Fruit fly (Drosophila melanogaster): ENCODE measurements around the gene CG15155.
A peak's percentile ranks its signal among the peaks of the same experiment; 100 is the strongest.

CG15155 gene

dm6 chr2L:18149903-18150302 lies 4.7 kb upstream of the CG15155 start:
- no peak for TF ChIP-seq sage (GFP tag; optimal IDR thresholded peaks at IDR 0.05)
- TF ChIP-seq GATAd (GFP tag; optimal IDR thresholded peaks at IDR 0.05): no peak
- no peak for TF ChIP-seq h (GFP tag; optimal IDR thresholded peaks at IDR 0.05)
- TF ChIP-seq foxo (GFP tag; optimal IDR thresholded peaks at IDR 0.05): no peak
- TF ChIP-seq Dfd (GFP tag; optimal IDR thresholded peaks at IDR 0.05): no peak
- TF ChIP-seq brk (GFP tag; optimal IDR thresholded peaks at IDR 0.05): no peak
- no peak for TF ChIP-seq fru (GFP tag; optimal IDR thresholded peaks at IDR 0.05)
- TF ChIP-seq Mio (GFP tag; optimal IDR thresholded peaks at IDR 0.05): no peak
- no peak for TF ChIP-seq HLH106 (tag; optimal IDR thresholded peaks at IDR 0.05)
- TF ChIP-seq CrebA (GFP tag; optimal IDR thresholded peaks at IDR 0.05; ENCODE audit: borderline replicate concordance): no peak
- no peak for TF ChIP-seq usp (GFP tag; optimal IDR thresholded peaks at IDR 0.05)
- no peak for TF ChIP-seq Dif (GFP tag; optimal IDR thresholded peaks at IDR 0.05; ENCODE audit: partially characterized antibody)
- no peak for TF ChIP-seq br (GFP tag; optimal IDR thresholded peaks at IDR 0.05)
- TF ChIP-seq Vsx2 (GFP tag; optimal IDR thresholded peaks at IDR 0.05; ENCODE audit: partially characterized antibody): no peak
- no peak for TF ChIP-seq dsf (GFP tag; optimal IDR thresholded peaks at IDR 0.05; ENCODE audit: borderline replicate concordance)
- no peak for TF ChIP-seq lola (GFP tag; optimal IDR thresholded peaks at IDR 0.05)
- no peak for TF ChIP-seq Myc (optimal IDR thresholded peaks at IDR 0.05)
- no peak for TF ChIP-seq CG9705 (GFP tag; optimal IDR thresholded peaks at IDR 0.05)
- no peak for TF ChIP-seq pan (optimal IDR thresholded peaks at IDR 0.05)
- TF ChIP-seq rgr (GFP tag; optimal IDR thresholded peaks at IDR 0.05): no peak

DNA sequence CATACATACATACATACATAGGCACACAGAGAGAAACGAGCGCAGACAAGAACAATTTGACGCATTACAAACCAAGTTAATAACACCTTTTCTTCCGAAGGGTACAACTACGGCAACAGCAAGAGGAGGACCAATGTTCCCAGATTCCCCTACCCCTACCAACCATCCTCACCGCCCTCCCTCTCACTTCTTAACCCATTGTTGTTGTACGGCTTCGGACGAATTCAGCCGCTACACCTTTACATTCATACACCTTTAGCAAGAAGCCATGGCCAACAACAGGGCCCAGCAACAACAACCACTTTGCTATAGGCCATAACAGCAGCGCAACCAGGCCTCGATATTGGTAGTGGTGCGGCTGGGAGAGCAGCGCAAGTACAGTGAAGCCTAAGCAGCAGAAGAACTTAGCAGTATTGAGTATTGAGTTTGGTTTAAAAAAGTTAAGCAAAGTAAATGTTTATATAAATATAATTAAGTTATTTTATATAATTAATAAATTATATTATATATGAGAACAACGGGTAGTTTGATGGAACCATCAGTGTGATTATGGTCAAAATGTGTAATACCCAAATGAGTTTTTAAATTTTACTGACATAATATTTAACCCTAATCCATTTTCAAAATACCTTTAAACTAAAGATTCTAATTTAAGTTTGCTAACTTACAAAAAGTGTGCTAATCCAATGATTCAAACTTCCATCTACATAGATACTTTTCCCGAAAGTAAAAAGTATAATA lies 4.1 kb upstream of the CG15155 start:
- TF ChIP-seq dsf (GFP tag; optimal IDR thresholded peaks at IDR 0.05; ENCODE audit: borderline replicate concordance) (no peak), sage (GFP tag; optimal IDR thresholded peaks at IDR 0.05) (no peak), Hnf4 (GFP tag; optimal IDR thresholded peaks at IDR 0.05) (peak; percentile 40), N (GFP tag; optimal IDR thresholded peaks at IDR 0.05) (peak; percentile 15), dl (GFP tag; optimal IDR thresholded peaks at IDR 0.05; ENCODE audit: insufficient read depth in 1 of 2, partially characterized antibody in 2 of 2) (no peak), OdsH (GFP tag; optimal IDR thresholded peaks at IDR 0.05) (peak; percentile 63), Jra (GFP tag; optimal IDR thresholded peaks at IDR 0.05) (peak; percentile 18), ey (GFP tag; optimal IDR thresholded peaks at IDR 0.05) (peak; percentile 66), br (GFP tag; optimal IDR thresholded peaks at IDR 0.05) (peak; percentile 58), woc (GFP tag; optimal IDR thresholded peaks at IDR 0.05) (peak; percentile 80), Abd-B (GFP tag; optimal IDR thresholded peaks at IDR 0.05) (no peak), usp (GFP tag; optimal IDR thresholded peaks at IDR 0.05) (no peak), tai (GFP tag; optimal IDR thresholded peaks at IDR 0.05) (no peak), psq (GFP tag; optimal IDR thresholded peaks at IDR 0.05) (peak; percentile 34), CrebA (GFP tag; optimal IDR thresholded peaks at IDR 0.05; ENCODE audit: borderline replicate concordance) (peak; percentile 24), rgr (GFP tag; optimal IDR thresholded peaks at IDR 0.05) (peak; percentile 42), Dif (GFP tag; optimal IDR thresholded peaks at IDR 0.05; ENCODE audit: partially characterized antibody) (no peak), Rel (GFP tag; optimal IDR thresholded peaks at IDR 0.05) (no peak), Rel (tag; optimal IDR thresholded peaks at IDR 0.05) (peak; percentile 48), h (GFP tag; optimal IDR thresholded peaks at IDR 0.05) (peak; percentile 62), Dfd (GFP tag; optimal IDR thresholded peaks at IDR 0.05) (no peak), pan (optimal IDR thresholded peaks at IDR 0.05) (no peak), fru (GFP tag; optimal IDR thresholded peaks at IDR 0.05) (peak; percentile 81), brk (GFP tag; optimal IDR thresholded peaks at IDR 0.05) (no peak), CG32264 (GFP tag; optimal IDR thresholded peaks at IDR 0.05) (peak; percentile 44), jim (GFP tag; optimal IDR thresholded peaks at IDR 0.05) (no peak), CG9705 (GFP tag; optimal IDR thresholded peaks at IDR 0.05) (no peak), Mio (GFP tag; optimal IDR thresholded peaks at IDR 0.05) (no peak), HLH106 (tag; optimal IDR thresholded peaks at IDR 0.05) (peak; percentile 20), Sp1 (GFP tag; optimal IDR thresholded peaks at IDR 0.05) (peak; percentile 6), dmrt93B (GFP tag; optimal IDR thresholded peaks at IDR 0.05) (no peak), Hr78 (GFP tag; optimal IDR thresholded peaks at IDR 0.05) (no peak), sv (GFP tag; optimal IDR thresholded peaks at IDR 0.05) (peak; percentile 35), foxo (GFP tag; optimal IDR thresholded peaks at IDR 0.05) (peak in 1 of 2 experiments; percentile 70), lola (GFP tag; optimal IDR thresholded peaks at IDR 0.05) (no peak), Hr83 (GFP tag; optimal IDR thresholded peaks at IDR 0.05; ENCODE audit: poor library complexity, severe bottlenecking) (peak; percentile 86), Myc (optimal IDR thresholded peaks at IDR 0.05) (no peak), GATAd (GFP tag; optimal IDR thresholded peaks at IDR 0.05) (no peak), Vsx2 (GFP tag; optimal IDR thresholded peaks at IDR 0.05; ENCODE audit: partially characterized antibody) (no peak)
